Fruit fly (Drosophila melanogaster) whole organism, pupa: ENCODE data around the gene CG18788.

Source experiments
- CG10348 ChIP-seq: fragments of 200-800 bp; sonication (Bioruptor generic); IDR thresholded peaks from 2 replicates; pipeline ENCODE4 v1.3.6; 2022; ENCODE audit warnings: missing biosample characterization, missing genetic modification characterization
- CG15710 ChIP-seq: fragments of 200-800 bp; sonication (Bioruptor generic); optimal IDR thresholded peaks from 2 replicates; lab custom pipeline; 2018; ENCODE audit warnings: missing biosample characterization, mild to moderate bottlenecking, missing genetic modification characterization, moderate library complexity
- CG17806 ChIP-seq: fragments of 200-800 bp; sonication (Bioruptor generic); optimal IDR thresholded peaks from 2 replicates; lab custom pipeline; 2018; ENCODE audit warnings: missing biosample characterization, mild to moderate bottlenecking, missing genetic modification characterization, moderate library complexity
- CG32121 ChIP-seq: fragments of 200-800 bp; sonication (Bioruptor generic); IDR thresholded peaks from 2 replicates; pipeline ENCODE4 v1.3.6; 2022; ENCODE audit warnings: missing biosample characterization, missing genetic modification characterization
- D1 ChIP-seq: fragments of 200-800 bp; sonication (Bioruptor generic); optimal IDR thresholded peaks from 2 replicates; lab custom pipeline; 2018; ENCODE audit warnings: missing biosample characterization, mild to moderate bottlenecking, missing genetic modification characterization, moderate library complexity
- EcR ChIP-seq: fragments of 200-800 bp; sonication (Bioruptor generic); optimal IDR thresholded peaks from 3 replicates; lab custom pipeline; 2019; ENCODE audit warnings: missing biosample characterization, missing genetic modification characterization, mild to moderate bottlenecking, moderate library complexity, missing genetic modification reagents
- Ets98B ChIP-seq: fragments of 200-800 bp; sonication (Bioruptor generic); IDR thresholded peaks from 2 replicates; pipeline ENCODE4 v1.3.6; 2022; ENCODE audit warnings: missing biosample characterization, missing genetic modification characterization
- Snoo ChIP-seq: fragments of 200-800 bp; sonication (Bioruptor generic); optimal IDR thresholded peaks from 3 replicates; lab custom pipeline; 2017; ENCODE audit warnings: missing biosample characterization, mild to moderate bottlenecking, missing genetic modification characterization, inconsistent platforms
- fd96Ca ChIP-seq: fragments of 200-800 bp; sonication (Bioruptor generic); IDR thresholded peaks from 3 replicates; pipeline ENCODE4 v1.3.6; 2022; ENCODE audit warnings: missing biosample characterization, missing genetic modification characterization

dm6 chr2L:12027435-12027834 lies 6.6 kb upstream of the CG18788 start, which contains the start of gene dmGlut:
- TF ChIP-seq CG32121 (GFP tag; lab: Robert Waterston, UW) = no peak
- TF ChIP-seq CG15710 (tag; lab: Kevin White, UChicago) = no peak
- TF ChIP-seq CG10348 (GFP tag; lab: Robert Waterston, UW) = no peak
- TF ChIP-seq D1 (tag; lab: Kevin White, UChicago) = no peak
- no peak for TF ChIP-seq Ets98B (GFP tag; lab: Robert Waterston, UW)
- no peak for TF ChIP-seq Snoo
- no peak for TF ChIP-seq EcR (GFP tag; lab: Kevin White, UChicago)
- TF ChIP-seq fd96Ca (GFP tag; lab: Robert Waterston, UW) = no peak
- no peak for TF ChIP-seq CG17806
